Worm (Caenorhabditis elegans): ENCODE data around the gene ugt-17.

- TF ChIP-seq elt-3 (tag; optimal IDR thresholded peaks at IDR 0.05) (no peak), ztf-11 (tag; optimal IDR thresholded peaks at IDR 0.05) (no peak)
These were observed 29.3 kb downstream of the ugt-17 start, which contains the start of gene F57A8.7 for ce11 chrV:10075441-10075840.
